Worm (Caenorhabditis elegans): Measurements from ENCODE around the gene F57C2.5.

F57C2.5 gene

ce11 chrII:14479583-14480245 lies 48.3 kb downstream of the F57C2.5 start, which contains the start of gene C13B4.1 (continued):
- TF ChIP-seq lin-35 (GFP tag; optimal IDR thresholded peaks at IDR 0.05) (peak in 2 of 3 experiments; percentile 11 to 55), efl-1 (GFP tag; optimal IDR thresholded peaks at IDR 0.05) (peak; percentile 92), nfyb-1 (GFP tag; IDR thresholded peaks at IDR 0.05) (no peak), cebp-2 (GFP tag; IDR thresholded peaks at IDR 0.05) (no peak), egl-44 (GFP tag; IDR thresholded peaks at IDR 0.05) (no peak), zim-3 (tag; optimal IDR thresholded peaks at IDR 0.05) (no peak)

Data from whole organism, young adult.